Worm (Caenorhabditis elegans) whole organism, midembryonic: ENCODE results near the gene R13H4.7.
A peak's percentile ranks its signal among the peaks of the same experiment; 100 is the strongest.

Source experiments
- T22C8.4 ChIP-seq: fragments of 200-800 bp; sonication (Bioruptor generic); IDR thresholded peaks from 2 replicates; pipeline ENCODE4 v1.3.6; 2022; ENCODE audit warnings: missing genetic modification characterization, missing compliant biosample characterization
- flt-1 ChIP-seq: fragments of 200-800 bp; sonication (Bioruptor generic); IDR thresholded peaks from 2 replicates; pipeline ENCODE4 v1.3.6; 2022; ENCODE audit warnings: missing genetic modification characterization, missing compliant biosample characterization
- med-1 ChIP-seq: sonication (generic microtip); optimal IDR thresholded peaks from 2 replicates; lab custom pipeline; 2017; ENCODE audit warnings: missing genetic modification characterization, mild to moderate bottlenecking, missing compliant biosample characterization, antibody characterized with exemption, missing genetic modification reagents; ENCODE audit not compliant: insufficient read depth
- tab-1 ChIP-seq: fragments of 200-800 bp; sonication (Bioruptor generic); IDR thresholded peaks from 2 replicates; pipeline ENCODE4 v1.3.6; 2022; ENCODE audit warnings: missing genetic modification characterization, missing compliant biosample characterization
- ztf-23 ChIP-seq: fragments of 200-800 bp; sonication (Bioruptor generic); IDR thresholded peaks from 2 replicates; pipeline ENCODE4 v1.3.6; 2022; ENCODE audit warnings: missing genetic modification reagents, missing genetic modification characterization, missing compliant biosample characterization
- ztf-29 ChIP-seq: fragments of 200-800 bp; sonication (Bioruptor generic); IDR thresholded peaks from 2 replicates; pipeline ENCODE4 v1.3.6; 2022; ENCODE audit warnings: missing genetic modification reagents, missing genetic modification characterization, missing compliant biosample characterization

The R13H4.7 gene

DNA sequence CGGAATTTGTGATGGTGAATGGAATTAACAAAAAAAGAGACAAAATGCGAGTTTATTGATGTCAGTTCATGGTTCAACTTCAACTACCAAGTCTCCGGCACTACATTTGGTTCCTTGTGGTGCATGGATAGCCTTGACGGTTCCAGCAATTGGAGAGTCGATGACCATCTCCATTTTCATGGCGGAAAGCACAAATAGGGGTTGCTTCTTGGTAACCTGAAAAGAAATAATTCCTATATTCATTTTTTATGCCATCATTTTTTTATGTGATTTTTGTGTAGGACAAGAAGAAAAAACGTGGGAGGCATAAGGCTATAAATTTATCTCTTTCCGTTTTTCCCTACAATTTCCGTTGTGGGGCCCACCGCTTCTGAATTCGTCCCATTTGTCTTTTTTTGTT lies 50.0 kb downstream of the R13H4.7 start:
- TF ChIP-seq tab-1 (GFP tag; lab: Robert Waterston, UW) (no peak), ztf-23 (GFP tag; lab: Robert Waterston, UW) (0 out of 2 replicates have a peak, but pooled peaks have one; percentile 29)

DNA sequence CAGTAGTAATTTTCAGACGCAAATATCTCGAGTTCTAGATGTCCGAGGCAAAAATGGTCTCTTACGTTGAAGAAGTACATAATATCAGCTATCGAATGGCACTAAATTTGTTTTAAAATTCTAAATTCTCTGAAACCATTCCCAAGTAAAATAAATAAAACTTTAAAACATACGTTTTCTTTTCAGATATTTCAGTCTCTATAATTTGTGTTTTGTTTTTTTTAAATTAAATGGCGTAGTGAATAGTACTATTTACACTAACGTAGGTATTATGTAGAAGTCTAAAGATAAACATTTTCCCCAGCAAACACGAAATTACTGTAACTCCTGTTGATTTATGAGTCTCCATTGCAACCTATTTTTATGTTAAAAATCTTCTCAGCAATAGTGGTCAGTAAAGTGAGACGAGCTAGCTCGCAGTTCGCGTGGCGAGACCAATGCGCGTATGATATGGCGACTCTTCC lies 50.7 kb downstream of the R13H4.7 start:
- TF ChIP-seq ztf-29 (GFP tag; lab: Robert Waterston, UW) = no peak
- no peak for TF ChIP-seq T22C8.4 (GFP tag; lab: Robert Waterston, UW)
- TF ChIP-seq med-1 (GFP tag; lab: Kevin White, UChicago) = no peak
- no peak for TF ChIP-seq tab-1 (GFP tag; lab: Robert Waterston, UW)
- TF ChIP-seq flt-1 = no peak
